Fruit fly (Drosophila melanogaster) whole organism, prepupa: ENCODE results near the gene CG5776.

Experiments used
- Blimp-1 ChIP-seq: fragments of 200-800 bp; sonication (Bioruptor generic); optimal IDR thresholded peaks from 3 replicates; lab custom pipeline; 2017; ENCODE audit warnings: missing biosample characterization, missing genetic modification characterization, mild to moderate bottlenecking, moderate library complexity, missing genetic modification reagents
- CG10669 ChIP-seq: fragments of 200-800 bp; sonication (Bioruptor generic); optimal IDR thresholded peaks from 3 replicates; lab custom pipeline; 2018; ENCODE audit warnings: missing biosample characterization, mild to moderate bottlenecking, missing genetic modification characterization, moderate library complexity
- CG11762 ChIP-seq: fragments of 200-800 bp; sonication (Bioruptor generic); optimal IDR thresholded peaks from 3 replicates; lab custom pipeline; 2016; ENCODE audit warnings: missing biosample characterization, missing genetic modification characterization; ENCODE audit not compliant: insufficient read depth
- CG1621 ChIP-seq: fragments of 200-800 bp; sonication (Bioruptor generic); optimal IDR thresholded peaks from 3 replicates; lab custom pipeline; 2018; ENCODE audit warnings: missing biosample characterization, mild to moderate bottlenecking, missing genetic modification characterization
- CG3032 ChIP-seq: fragments of 200-800 bp; optimal IDR thresholded peaks from 2 replicates; lab custom pipeline; 2019; ENCODE audit warnings: missing biosample characterization, mild to moderate bottlenecking, missing genetic modification characterization, moderate library complexity
- CG31627 ChIP-seq: fragments of 200-800 bp; sonication (Bioruptor generic); optimal IDR thresholded peaks from 3 replicates; lab custom pipeline; 2016; ENCODE audit warnings: missing biosample characterization, missing genetic modification characterization
- CG32006 ChIP-seq: fragments of 200-800 bp; sonication (Bioruptor generic); optimal IDR thresholded peaks from 3 replicates; lab custom pipeline; 2017; ENCODE audit warnings: missing biosample characterization, mild to moderate bottlenecking, missing genetic modification characterization
- CG34406 ChIP-seq: fragments of 200-800 bp; sonication (Bioruptor generic); optimal IDR thresholded peaks from 3 replicates; lab custom pipeline; 2016; ENCODE audit warnings: missing biosample characterization, missing genetic modification characterization
- CG3919 ChIP-seq: fragments of 200-800 bp; sonication (Bioruptor generic); optimal IDR thresholded peaks from 3 replicates; lab custom pipeline; 2016; ENCODE audit warnings: missing biosample characterization, missing genetic modification characterization
- CG4318 ChIP-seq: fragments of 200-800 bp; sonication (Bioruptor generic); optimal IDR thresholded peaks from 3 replicates; lab custom pipeline; 2017; ENCODE audit warnings: missing biosample characterization, mild to moderate bottlenecking, missing genetic modification characterization
- CG6276 ChIP-seq: fragments of 200-800 bp; sonication (Bioruptor generic); optimal IDR thresholded peaks from 2 replicates; lab custom pipeline; 2017; ENCODE audit warnings: missing biosample characterization, mild to moderate bottlenecking, missing genetic modification characterization
- CG6792 ChIP-seq: fragments of 200-800 bp; sonication (Bioruptor generic); optimal IDR thresholded peaks from 3 replicates; lab custom pipeline; 2016; ENCODE audit warnings: missing biosample characterization, missing genetic modification characterization
- CG6854 ChIP-seq: fragments of 200-800 bp; sonication (Bioruptor generic); optimal IDR thresholded peaks from 2 replicates; lab custom pipeline; 2017; ENCODE audit warnings: missing biosample characterization, mild to moderate bottlenecking, missing genetic modification characterization
- CG7368 ChIP-seq: fragments of 200-800 bp; sonication (Bioruptor generic); optimal IDR thresholded peaks from 3 replicates; lab custom pipeline; 2016; ENCODE audit warnings: missing biosample characterization, missing genetic modification characterization
- CG8119 ChIP-seq: fragments of 200-800 bp; sonication (Bioruptor generic); IDR thresholded peaks from 3 replicates; pipeline ENCODE4 v1.3.6; 2022; ENCODE audit warnings: missing biosample characterization, missing genetic modification characterization
- CG8319 ChIP-seq: fragments of 200-800 bp; sonication (Bioruptor generic); optimal IDR thresholded peaks from 3 replicates; lab custom pipeline; 2016; ENCODE audit warnings: missing biosample characterization, missing genetic modification characterization
- CG8632 ChIP-seq: fragments of 200-800 bp; sonication (Bioruptor generic); optimal IDR thresholded peaks from 3 replicates; lab custom pipeline; 2016; ENCODE audit warnings: missing biosample characterization, missing genetic modification characterization
- CG9139 ChIP-seq: fragments of 200-800 bp; sonication (Bioruptor generic); optimal IDR thresholded peaks from 3 replicates; lab custom pipeline; 2017; ENCODE audit warnings: missing biosample characterization, mild to moderate bottlenecking, missing genetic modification characterization
- Eip78C ChIP-seq: fragments of 200-800 bp; sonication (Bioruptor generic); peaks from one replicate; lab custom pipeline; 2016; ENCODE audit warnings: missing biosample characterization, missing genetic modification characterization
- Ets21C ChIP-seq: fragments of 200-800 bp; sonication (Bioruptor generic); optimal IDR thresholded peaks from 3 replicates; lab custom pipeline; 2016; ENCODE audit warnings: missing biosample characterization, missing genetic modification characterization
- Ets96B ChIP-seq: fragments of 200-800 bp; optimal IDR thresholded peaks from 2 replicates; lab custom pipeline; 2019; ENCODE audit warnings: missing biosample characterization, mild to moderate bottlenecking, missing genetic modification characterization, moderate library complexity
- Gug ChIP-seq: fragments of 200-800 bp; sonication (Bioruptor generic); IDR thresholded peaks from 2 replicates; pipeline ENCODE4 v1.3.6; 2022; ENCODE audit warnings: missing biosample characterization, missing genetic modification characterization
- Hr38 ChIP-seq: sonication (Bioruptor generic); optimal IDR thresholded peaks from 2 replicates; lab custom pipeline; 2016; ENCODE audit warnings: missing biosample characterization, missing genetic modification characterization
- Hr39 ChIP-seq: fragments of 200-800 bp; sonication (Bioruptor generic); optimal IDR thresholded peaks from 2 replicates; lab custom pipeline; 2016; ENCODE audit warnings: missing biosample characterization, missing genetic modification characterization
- Hr4 ChIP-seq: fragments of 200-800 bp; sonication (Bioruptor generic); optimal IDR thresholded peaks from 3 replicates; lab custom pipeline; 2016; ENCODE audit warnings: missing biosample characterization, missing genetic modification characterization
- Lpt ChIP-seq: fragments of 200-800 bp; sonication (Bioruptor generic); optimal IDR thresholded peaks from 3 replicates; lab custom pipeline; 2016; ENCODE audit warnings: missing biosample characterization, missing genetic modification characterization
- Met ChIP-seq: fragments of 200-800 bp; sonication (Bioruptor generic); optimal IDR thresholded peaks from 3 replicates; lab custom pipeline; 2016; ENCODE audit warnings: missing biosample characterization, missing genetic modification characterization
- Sox102F ChIP-seq: fragments of 200-800 bp; sonication (Bioruptor generic); optimal IDR thresholded peaks from 2 replicates; lab custom pipeline; 2016; ENCODE audit warnings: missing biosample characterization, mild to moderate bottlenecking, missing genetic modification characterization
- Sox15 ChIP-seq: fragments of 200-800 bp; sonication (Bioruptor generic); optimal IDR thresholded peaks from 3 replicates; lab custom pipeline; 2016; ENCODE audit warnings: missing biosample characterization, missing genetic modification characterization
- achi ChIP-seq: fragments of 200-800 bp; sonication (Bioruptor generic); optimal IDR thresholded peaks from 3 replicates; lab custom pipeline; 2016; ENCODE audit warnings: missing biosample characterization, missing genetic modification characterization
- cyc ChIP-seq: fragments of 200-800 bp; sonication (Bioruptor generic); optimal IDR thresholded peaks from 3 replicates; lab custom pipeline; 2016; ENCODE audit warnings: missing biosample characterization, missing genetic modification characterization
- dac ChIP-seq: fragments of 200-800 bp; sonication (Bioruptor generic); optimal IDR thresholded peaks from 2 replicates; lab custom pipeline; 2017; ENCODE audit warnings: missing biosample characterization, mild to moderate bottlenecking, missing genetic modification characterization
- dsx ChIP-seq: fragments of 200-800 bp; optimal IDR thresholded peaks from 3 replicates; lab custom pipeline; 2019; ENCODE audit warnings: missing biosample characterization, mild to moderate bottlenecking, missing genetic modification characterization, moderate library complexity; ENCODE audit not compliant: poor library complexity, severe bottlenecking
- eg ChIP-seq: fragments of 200-800 bp; sonication (Bioruptor generic); IDR thresholded peaks from 3 replicates; pipeline ENCODE4 v1.3.6; 2022; ENCODE audit warnings: missing biosample characterization, missing genetic modification characterization
- esn ChIP-seq: fragments of 200-800 bp; sonication (Bioruptor generic); optimal IDR thresholded peaks from 2 replicates; lab custom pipeline; 2016; ENCODE audit warnings: missing biosample characterization, mild to moderate bottlenecking, missing genetic modification characterization, moderate library complexity
- fd59A ChIP-seq: fragments of 200-800 bp; sonication (Bioruptor generic); optimal IDR thresholded peaks from 2 replicates; lab custom pipeline; 2017; ENCODE audit warnings: missing biosample characterization, mild to moderate bottlenecking, missing genetic modification characterization, missing genetic modification reagents
- fd85E ChIP-seq: fragments of 200-800 bp; sonication (Bioruptor generic); optimal IDR thresholded peaks from 3 replicates; lab custom pipeline; 2016; ENCODE audit warnings: missing biosample characterization, missing genetic modification characterization
- fkh ChIP-seq: fragments of 200-800 bp; sonication (Bioruptor generic); optimal IDR thresholded peaks from 3 replicates; lab custom pipeline; 2017; ENCODE audit warnings: missing biosample characterization, mild to moderate bottlenecking, missing genetic modification characterization, moderate library complexity
- lz ChIP-seq: fragments of 200-800 bp; sonication (Bioruptor generic); optimal IDR thresholded peaks from 3 replicates; lab custom pipeline; 2016; ENCODE audit warnings: missing biosample characterization, missing genetic modification characterization
- net ChIP-seq: fragments of 200-800 bp; sonication (Bioruptor generic); optimal IDR thresholded peaks from 3 replicates; lab custom pipeline; 2016; ENCODE audit warnings: missing biosample characterization, missing genetic modification characterization
- pdm3 ChIP-seq: fragments of 200-800 bp; sonication (Bioruptor generic); optimal IDR thresholded peaks from 3 replicates; lab custom pipeline; 2016; ENCODE audit warnings: missing biosample characterization, missing genetic modification characterization
- spab ChIP-seq: fragments of 200-800 bp; sonication (Bioruptor generic); optimal IDR thresholded peaks from 2 replicates; lab custom pipeline; 2017; ENCODE audit warnings: missing biosample characterization, mild to moderate bottlenecking, missing genetic modification characterization, missing genetic modification reagents
- topi ChIP-seq: fragments of 200-800 bp; sonication (Bioruptor generic); optimal IDR thresholded peaks from 3 replicates; lab custom pipeline; 2016; ENCODE audit warnings: missing biosample characterization, missing genetic modification characterization
- vri ChIP-seq: fragments of 200-800 bp; sonication (Bioruptor generic); optimal IDR thresholded peaks from 3 replicates; lab custom pipeline; 2016; ENCODE audit warnings: missing biosample characterization, mild to moderate bottlenecking, missing genetic modification characterization

Gene CG5776

dm6 chr2L:12721794-12722315, 17.6 kb upstream of the CG5776 start, which contains the start of gene Pih1D1 (continued):
- TF ChIP-seq topi (GFP tag; lab: Kevin White, UChicago) = peak; percentile 95
- peak; percentile 97 for TF ChIP-seq CG31627 (GFP tag; lab: Kevin White, UChicago)
- TF ChIP-seq Met (GFP tag; lab: Kevin White, UChicago) = peak; percentile 95
- TF ChIP-seq CG3032 = peak; percentile 98
- peak; percentile 94 for TF ChIP-seq dac (GFP tag; lab: Kevin White, UChicago)
- TF ChIP-seq pdm3 (GFP tag; lab: Kevin White, UChicago) = peak; percentile 96
- peak; percentile 98 for TF ChIP-seq CG4318 (GFP tag; lab: Kevin White, UChicago)
- peak; percentile 90 for TF ChIP-seq CG6792 (GFP tag; lab: Kevin White, UChicago)
- peak; percentile 49 for TF ChIP-seq CG6854 (GFP tag; lab: Kevin White, UChicago)
- TF ChIP-seq achi = peak; percentile 94
- peak; percentile 95 for TF ChIP-seq CG10669
- TF ChIP-seq CG8632 = peak; percentile 91
- peak; percentile 96 for TF ChIP-seq Sox15 (GFP tag; lab: Kevin White, UChicago)
- TF ChIP-seq CG9139 = peak; percentile 78
- no peak for TF ChIP-seq fkh
- TF ChIP-seq Gug (GFP tag; lab: Robert Waterston, UW) = peak; percentile 97
- TF ChIP-seq fd59A (GFP tag; lab: Kevin White, UChicago) = peak; percentile 92
- TF ChIP-seq CG8119 (GFP tag; lab: Robert Waterston, UW) = peak; percentile 97
- TF ChIP-seq eg (GFP tag; lab: Robert Waterston, UW) = peak; percentile 96

- TF ChIP-seq CG8319 (GFP tag; lab: Kevin White, UChicago) (no peak), Lpt (GFP tag; lab: Kevin White, UChicago) (peak; percentile 3), CG10669 (peak; percentile 58), CG8632 (no peak), dsx (GFP tag; lab: Kevin White, UChicago) (no peak), Ets21C (no peak), Met (GFP tag; lab: Kevin White, UChicago) (peak; percentile 39), esn (GFP tag; lab: Kevin White, UChicago) (peak; percentile 42), CG6276 (GFP tag; lab: Kevin White, UChicago) (peak; percentile 51), Ets96B (tag; lab: Kevin White, UChicago) (peak; percentile 54), eg (GFP tag; lab: Robert Waterston, UW) (peak; percentile 61; the same call in 2 of the 3 replicates), Sox102F (no peak), CG9139 (no peak), spab (peak; percentile 36), Hr39 (GFP tag; lab: Kevin White, UChicago) (no peak), pdm3 (GFP tag; lab: Kevin White, UChicago) (no peak), CG31627 (GFP tag; lab: Kevin White, UChicago) (no peak), net (GFP tag; lab: Kevin White, UChicago) (peak; percentile 29), fd85E (GFP tag; lab: Kevin White, UChicago) (no peak), CG11762 (peak; percentile 11), Sox15 (GFP tag; lab: Kevin White, UChicago) (no peak), Blimp-1 (GFP tag; lab: Kevin White, UChicago) (no peak), topi (GFP tag; lab: Kevin White, UChicago) (peak; percentile 48), CG32006 (peak; percentile 58), fd59A (GFP tag; lab: Kevin White, UChicago) (no peak), CG34406 (GFP tag; lab: Kevin White, UChicago) (peak; percentile 6), CG6854 (GFP tag; lab: Kevin White, UChicago) (no peak), Gug (GFP tag; lab: Robert Waterston, UW) (peak; percentile 32; the same call in 1 of the 2 replicates), vri (GFP tag; lab: Kevin White, UChicago) (peak; percentile 83), Hr38 (GFP tag; lab: Kevin White, UChicago) (no peak), Eip78C (GFP tag; lab: Kevin White, UChicago) (peak; percentile 88), cyc (peak; percentile 48), CG7368 (GFP tag; lab: Kevin White, UChicago) (peak; percentile 0), CG1621 (tag; lab: Kevin White, UChicago) (no peak), fkh (peak; percentile 12), CG3919 (peak; percentile 26), Hr4 (GFP tag; lab: Kevin White, UChicago) (peak; percentile 53), lz (GFP tag; lab: Kevin White, UChicago) (peak; percentile 24), CG4318 (GFP tag; lab: Kevin White, UChicago) (no peak)
Observed at dm6 chr2L:12720430-12721396, 16.5 kb upstream of the CG5776 start.
